Worm (Caenorhabditis elegans) whole organism, L1 larva: ENCODE results near the gene nep-10.

Source experiments
- C04F5.9 ChIP-seq: sonication (generic microtip); optimal IDR thresholded peaks from 2 replicates; lab custom pipeline; 2016; ENCODE audit warnings: missing genetic modification characterization, missing compliant biosample characterization
- C16A3.4 ChIP-seq: fragments of 150-350 bp; optimal IDR thresholded peaks from 2 replicates; lab custom pipeline; 2014; ENCODE audit warnings: missing biosample characterization, missing genetic modification characterization
- C34B4.2 ChIP-seq: sonication (generic microtip); optimal IDR thresholded peaks from 2 replicates; lab custom pipeline; 2017; ENCODE audit warnings: mild to moderate bottlenecking, missing genetic modification characterization, missing compliant biosample characterization
- Y116A8C.19 ChIP-seq: sonication (generic microtip); optimal IDR thresholded peaks from 2 replicates; lab custom pipeline; 2016; ENCODE audit warnings: missing compliant biosample characterization, missing genetic modification characterization, borderline replicate concordance
- ama-1 ChIP-seq: fragments of 150-350 bp; optimal IDR thresholded peaks from 2 replicates; lab custom pipeline; 2014
- blmp-1 ChIP-seq: fragments of 150-350 bp; optimal IDR thresholded peaks from 2 replicates; lab custom pipeline; 2014; ENCODE audit warnings: missing biosample characterization, missing genetic modification characterization
- ceh-8 ChIP-seq: fragments of 200-800 bp; sonication (Bioruptor generic); optimal IDR thresholded peaks from 2 replicates; lab custom pipeline; 2018; ENCODE audit warnings: mild to moderate bottlenecking, missing genetic modification characterization, moderate library complexity, missing compliant biosample characterization
- ceh-82 ChIP-seq, 3 experiments: fragments of 150-350 bp in 1 of 3; sonication (generic microtip) in 2 of 3; optimal IDR thresholded peaks; 2 replicates each; lab custom pipeline; 2014 to 2017; ENCODE audit warnings: missing biosample characterization in 3 of 3, missing genetic modification characterization in 3 of 3
- ceh-88 ChIP-seq: fragments of 200-800 bp; sonication (Bioruptor generic); IDR thresholded peaks from 2 replicates; pipeline ENCODE4 v1.3.6; 2022; ENCODE audit warnings: missing genetic modification characterization, missing compliant biosample characterization
- ces-1 ChIP-seq: fragments of 150-350 bp; optimal IDR thresholded peaks from 2 replicates; lab custom pipeline; 2014; ENCODE audit warnings: missing biosample characterization, missing genetic modification reagents, missing genetic modification characterization
- dsc-1 ChIP-seq: sonication (generic microtip); optimal IDR thresholded peaks from 2 replicates; lab custom pipeline; 2016; ENCODE audit warnings: mild to moderate bottlenecking, missing genetic modification characterization, missing compliant biosample characterization
- efl-3 ChIP-seq: fragments of 200-800 bp; sonication (Bioruptor generic); optimal IDR thresholded peaks from 2 replicates; lab custom pipeline; 2018; ENCODE audit warnings: mild to moderate bottlenecking, missing genetic modification characterization, missing compliant biosample characterization
- egl-13 ChIP-seq: sonication (generic microtip); optimal IDR thresholded peaks from 2 replicates; lab custom pipeline; 2016; ENCODE audit warnings: missing genotype, missing genetic modification reagents, missing genetic modification characterization, missing compliant biosample characterization
- elt-3 ChIP-seq, 6 experiments: fragments of 150-350 bp in 1 of 6; sonication (generic microtip); optimal IDR thresholded peaks; 2 replicates each; lab custom pipeline; 2017 to 2018; ENCODE audit warnings: missing biosample characterization in 6 of 6, missing genetic modification characterization in 6 of 6, inconsistent platforms in 1 of 6
- fkh-10 ChIP-seq: sonication (generic microtip); optimal IDR thresholded peaks from 2 replicates; lab custom pipeline; 2017; ENCODE audit warnings: missing biosample characterization, missing genetic modification reagents, missing genetic modification characterization
- fos-1 ChIP-seq: fragments of 150-350 bp; optimal IDR thresholded peaks from 2 replicates; lab custom pipeline; 2014; ENCODE audit warnings: missing biosample characterization, missing genetic modification characterization
- hlh-17 ChIP-seq: fragments of 200-800 bp; sonication (Bioruptor generic); optimal IDR thresholded peaks from 2 replicates; lab custom pipeline; 2018; ENCODE audit warnings: missing genetic modification characterization, mild to moderate bottlenecking, missing compliant biosample characterization, moderate library complexity, borderline replicate concordance
- hlh-4 ChIP-seq: sonication (generic microtip); optimal IDR thresholded peaks from 2 replicates; lab custom pipeline; 2016; ENCODE audit warnings: mild to moderate bottlenecking, missing genetic modification characterization, missing compliant biosample characterization
- hpl-2 ChIP-seq: fragments of 150-350 bp; optimal IDR thresholded peaks from 2 replicates; lab custom pipeline; 2014; ENCODE audit warnings: missing biosample characterization, missing genetic modification reagents, missing genetic modification characterization
- irx-1 ChIP-seq: sonication (generic microtip); optimal IDR thresholded peaks from 2 replicates; lab custom pipeline; 2016; ENCODE audit warnings: missing genetic modification characterization, missing compliant biosample characterization
- isw-1 ChIP-seq: fragments of 200-800 bp; sonication (Bioruptor generic); IDR thresholded peaks from 2 replicates; pipeline ENCODE4 v1.3.6; 2022; ENCODE audit warnings: missing genetic modification characterization, missing compliant biosample characterization
- jun-1 ChIP-seq: fragments of 150-350 bp; optimal IDR thresholded peaks from 2 replicates; lab custom pipeline; 2014; ENCODE audit warnings: missing biosample characterization, missing genetic modification reagents, missing genetic modification characterization
- lin-13 ChIP-seq: fragments of 150-350 bp; optimal IDR thresholded peaks from 2 replicates; lab custom pipeline; 2014; ENCODE audit warnings: missing biosample characterization, missing genetic modification reagents, missing genetic modification characterization
- lin-14 ChIP-seq: fragments of 200-800 bp; sonication (Bioruptor generic); optimal IDR thresholded peaks from 2 replicates; lab custom pipeline; 2018; ENCODE audit warnings: mild to moderate bottlenecking, missing genetic modification characterization, moderate library complexity, missing compliant biosample characterization
- lin-15B ChIP-seq: fragments of 150-350 bp; sonication (generic microtip); optimal IDR thresholded peaks from 3 replicates; lab custom pipeline; 2014; ENCODE audit warnings: missing biosample characterization, missing genetic modification characterization
- lin-35 ChIP-seq, 2 experiments: fragments of 150-350 bp; optimal IDR thresholded peaks; 2 replicates each; lab custom pipeline; 2014; ENCODE audit warnings: missing biosample characterization in 2 of 2, missing genetic modification characterization in 2 of 2, missing genetic modification reagents in 2 of 2
- lin-39 ChIP-seq: fragments of 150-350 bp; optimal IDR thresholded peaks from 2 replicates; lab custom pipeline; 2014; ENCODE audit warnings: missing biosample characterization, missing genetic modification reagents, missing genetic modification characterization
- lir-3 ChIP-seq: sonication (generic microtip); optimal IDR thresholded peaks from 2 replicates; lab custom pipeline; 2016; ENCODE audit warnings: mild to moderate bottlenecking, missing genetic modification characterization, moderate library complexity, missing compliant biosample characterization; ENCODE audit not compliant: poor library complexity
- mab-9 ChIP-seq: fragments of 200-800 bp; sonication (Bioruptor generic); IDR thresholded peaks from 2 replicates; pipeline ENCODE4 v1.3.6; 2022; ENCODE audit warnings: missing genetic modification reagents, missing genetic modification characterization, missing compliant biosample characterization
- mdl-1 ChIP-seq, 2 experiments: fragments of 150-350 bp; optimal IDR thresholded peaks; 2 replicates each; lab custom pipeline; 2014 to 2017; ENCODE audit warnings: missing biosample characterization in 2 of 2, missing genetic modification characterization in 2 of 2, inconsistent platforms in 1 of 2
- nhr-11 ChIP-seq: fragments of 150-350 bp; optimal IDR thresholded peaks from 2 replicates; lab custom pipeline; 2014; ENCODE audit warnings: missing biosample characterization, missing genetic modification characterization
- nhr-12 ChIP-seq: sonication (generic microtip); optimal IDR thresholded peaks from 2 replicates; lab custom pipeline; 2017; ENCODE audit warnings: missing biosample characterization, missing genetic modification characterization
- nhr-19 ChIP-seq: fragments of 200-800 bp; sonication (Bioruptor generic); conservative IDR thresholded peaks from 2 replicates; pipeline ENCODE4 v1.3.6; 2022; ENCODE audit warnings: missing genetic modification characterization, missing compliant biosample characterization
- nhr-20 ChIP-seq: sonication (generic microtip); optimal IDR thresholded peaks from 2 replicates; lab custom pipeline; 2016; ENCODE audit warnings: mild to moderate bottlenecking, missing genetic modification characterization, missing compliant biosample characterization
- nhr-237 ChIP-seq: fragments of 150-350 bp; optimal IDR thresholded peaks from 2 replicates; lab custom pipeline; 2014; ENCODE audit warnings: missing biosample characterization, missing genetic modification characterization
- nhr-28 ChIP-seq: fragments of 150-350 bp; optimal IDR thresholded peaks from 2 replicates; lab custom pipeline; 2014; ENCODE audit warnings: missing biosample characterization, missing genetic modification characterization
- nhr-47 ChIP-seq: sonication (generic microtip); optimal IDR thresholded peaks from 2 replicates; lab custom pipeline; 2016; ENCODE audit warnings: mild to moderate bottlenecking, missing genetic modification characterization, moderate library complexity, missing compliant biosample characterization
- nhr-71 ChIP-seq: sonication (generic microtip); optimal IDR thresholded peaks from 2 replicates; lab custom pipeline; 2016; ENCODE audit warnings: mild to moderate bottlenecking, missing genetic modification characterization, moderate library complexity, missing compliant biosample characterization
- nhr-76 ChIP-seq: sonication (generic microtip); optimal IDR thresholded peaks from 2 replicates; lab custom pipeline; 2017; ENCODE audit warnings: missing biosample characterization, missing genetic modification characterization
- nhr-85 ChIP-seq: sonication (generic microtip); peaks from one replicate; lab custom pipeline; 2016; ENCODE audit warnings: missing genetic modification characterization, inconsistent platforms, missing compliant biosample characterization
- nhr-90 ChIP-seq: sonication (generic microtip); optimal IDR thresholded peaks from 2 replicates; lab custom pipeline; 2016; ENCODE audit warnings: mild to moderate bottlenecking, missing genetic modification characterization, missing compliant biosample characterization; ENCODE audit not compliant: poor library complexity
- pag-3 ChIP-seq: sonication (generic microtip); optimal IDR thresholded peaks from 2 replicates; lab custom pipeline; 2017; ENCODE audit warnings: missing genetic modification characterization, mild to moderate bottlenecking, missing compliant biosample characterization, antibody characterized with exemption, borderline replicate concordance; ENCODE audit not compliant: insufficient read depth
- rnt-1 ChIP-seq: sonication (generic microtip); optimal IDR thresholded peaks from 2 replicates; lab custom pipeline; 2016; ENCODE audit warnings: mild to moderate bottlenecking, missing genetic modification characterization, moderate library complexity, missing compliant biosample characterization
- skn-1 ChIP-seq: fragments of 150-350 bp; optimal IDR thresholded peaks from 2 replicates; lab custom pipeline; 2014; ENCODE audit warnings: missing biosample characterization, missing genetic modification characterization
- snpc-4 ChIP-seq: fragments of 150-350 bp; optimal IDR thresholded peaks from 2 replicates; lab custom pipeline; 2014; ENCODE audit warnings: missing biosample characterization, missing genetic modification characterization
- snu-23 ChIP-seq: sonication (generic microtip); optimal IDR thresholded peaks from 2 replicates; lab custom pipeline; 2016; ENCODE audit warnings: missing genetic modification characterization, missing compliant biosample characterization
- sox-4 ChIP-seq: sonication (generic microtip); optimal IDR thresholded peaks from 2 replicates; lab custom pipeline; 2016; ENCODE audit warnings: missing genetic modification characterization, missing compliant biosample characterization
- tlp-1 ChIP-seq: fragments of 150-350 bp; optimal IDR thresholded peaks from 2 replicates; lab custom pipeline; 2014; ENCODE audit warnings: missing biosample characterization, missing genetic modification characterization
- unc-130 ChIP-seq: fragments of 150-350 bp; optimal IDR thresholded peaks from 2 replicates; lab custom pipeline; 2017; ENCODE audit warnings: missing biosample characterization, missing genetic modification characterization, inconsistent platforms
- unc-30 ChIP-seq: sonication (generic microtip); optimal IDR thresholded peaks from 2 replicates; lab custom pipeline; 2017; ENCODE audit warnings: missing biosample characterization, missing genetic modification characterization
- unc-98 ChIP-seq: fragments of 200-800 bp; sonication (Bioruptor generic); IDR thresholded peaks from 2 replicates; pipeline ENCODE4 v1.3.6; 2022; ENCODE audit warnings: missing genetic modification characterization, missing compliant biosample characterization
- xbp-1 ChIP-seq: sonication (generic microtip); optimal IDR thresholded peaks from 2 replicates; lab custom pipeline; 2016; ENCODE audit warnings: missing genetic modification characterization, missing compliant biosample characterization
- zag-1 ChIP-seq: fragments of 150-350 bp; optimal IDR thresholded peaks from 2 replicates; lab custom pipeline; 2014; ENCODE audit warnings: missing biosample characterization, missing genetic modification characterization
- zip-4 ChIP-seq: fragments of 200-800 bp; sonication (Bioruptor generic); optimal IDR thresholded peaks from 2 replicates; lab custom pipeline; 2018; ENCODE audit warnings: mild to moderate bottlenecking, missing genetic modification characterization, moderate library complexity, missing compliant biosample characterization

The nep-10 gene

ce11 chrII:3439244-3439698, 36.5 kb upstream of the nep-10 start (continued):
- TF ChIP-seq nhr-85 (tag; lab: Kevin White, UChicago) (peak; percentile 57), snu-23 (GFP tag; lab: Kevin White, UChicago) (peak; percentile 38), lir-3 (no peak), hlh-17 (GFP tag; lab: Kevin White, UChicago) (no peak), dsc-1 (tag; lab: Kevin White, UChicago) (no peak), nhr-237 (tag; lab: Kevin White, UChicago) (no peak), mab-9 (GFP tag; lab: Robert Waterston, UW) (no peak), nhr-12 (tag; lab: Kevin White, UChicago) (no peak), snpc-4 (no peak), lin-35 (GFP tag; optimal IDR thresholded peaks at IDR 0.05; lab: Kevin White, UChicago) (peak in 1 of 2 experiments; percentile 54), nhr-71 (tag; lab: Kevin White, UChicago) (peak; percentile 60), elt-3 (tag; optimal IDR thresholded peaks at IDR 0.05; lab: Kevin White, UChicago) (peak in 3 of 6 experiments; percentile 45 to 62 (median 46)), fos-1 (tag; lab: Kevin White, UChicago) (no peak), C34B4.2 (tag; lab: Kevin White, UChicago) (no peak), hlh-4 (tag; lab: Kevin White, UChicago) (no peak), Y116A8C.19 (tag; lab: Kevin White, UChicago) (no peak), nhr-28 (tag; lab: Kevin White, UChicago) (no peak), mdl-1 (tag; optimal IDR thresholded peaks at IDR 0.05; lab: Kevin White, UChicago) (no peak), C16A3.4 (no peak), ceh-88 (GFP tag; lab: Robert Waterston, UW) (no peak), sox-4 (tag; lab: Kevin White, UChicago) (no peak), lin-39 (tag; lab: Kevin White, UChicago) (no peak), blmp-1 (tag; lab: Kevin White, UChicago) (peak; percentile 66), ceh-82 (tag; optimal IDR thresholded peaks at IDR 0.05; lab: Kevin White, UChicago) (peak in 1 of 3 experiments; percentile 3), jun-1 (peak; percentile 6), skn-1 (no peak), lin-14 (GFP tag; lab: Kevin White, UChicago) (peak; percentile 60), rnt-1 (tag; lab: Kevin White, UChicago) (peak; percentile 51), nhr-90 (tag; lab: Kevin White, UChicago) (peak; percentile 75), egl-13 (tag; lab: Kevin White, UChicago) (no peak), nhr-47 (tag; lab: Kevin White, UChicago) (peak; percentile 64), nhr-76 (tag; lab: Kevin White, UChicago) (no peak), zag-1 (tag; lab: Kevin White, UChicago) (no peak), fkh-10 (GFP tag; lab: Kevin White, UChicago) (no peak), ces-1 (GFP tag; lab: Kevin White, UChicago) (no peak), lin-15B (tag; lab: Kevin White, UChicago) (no peak), ama-1 (lab: Kevin White, UChicago) (no peak), unc-30 (tag; lab: Kevin White, UChicago) (no peak), irx-1 (no peak), C04F5.9 (tag; lab: Kevin White, UChicago) (no peak), xbp-1 (tag; lab: Kevin White, UChicago) (peak; percentile 4), nhr-11 (no peak), pag-3 (tag; lab: Kevin White, UChicago) (no peak), unc-98 (GFP tag; lab: Robert Waterston, UW) (no peak), isw-1 (no peak), lin-13 (no peak), nhr-19 (GFP tag; lab: Robert Waterston, UW) (peak; percentile 64), unc-130 (tag; lab: Kevin White, UChicago) (no peak), ceh-8 (GFP tag; lab: Kevin White, UChicago) (no peak), zip-4 (no peak), nhr-20 (peak; percentile 39), efl-3 (GFP tag; lab: Kevin White, UChicago) (no peak), tlp-1 (tag; lab: Kevin White, UChicago) (peak; percentile 62), hpl-2 (no peak)
